Worm (Caenorhabditis elegans) whole organism, L1 larva: Measurements from ENCODE around the gene spl-3.

ENCODE experiments used
- ama-1 ChIP-seq: fragments of 150-350 bp; optimal IDR thresholded peaks from 2 replicates; lab custom pipeline; 2014
- snpc-4 ChIP-seq: fragments of 150-350 bp; optimal IDR thresholded peaks from 2 replicates; lab custom pipeline; 2014; ENCODE audit warnings: missing biosample characterization, missing genetic modification characterization

ce11 chrIV:1155206-1155605, 37.7 kb upstream of the spl-3 start:
- TF ChIP-seq ama-1 (lab: Kevin White, UChicago) = no peak
- no peak for TF ChIP-seq snpc-4 (tag; lab: Kevin White, UChicago)
